Fruit fly (Drosophila melanogaster): ENCODE results near the gene CG12219.

dm6 chrX:6332988-6333719, 32.1 kb upstream of the CG12219 start:
- no peak for TF ChIP-seq CTCF (optimal IDR thresholded peaks at IDR 0.05)
- TF ChIP-seq CG8478 (optimal IDR thresholded peaks at IDR 0.05): no peak
